Fruit fly (Drosophila melanogaster) whole organism, embryonic: Measurements from ENCODE around the gene Ns4.
A peak's percentile ranks its signal among the peaks of the same experiment; 100 is the strongest.

Experiments
- Antp ChIP-seq: fragments of 200-800 bp; sonication (Bioruptor generic); optimal IDR thresholded peaks from 3 replicates; lab custom pipeline; 2016; ENCODE audit warnings: missing biosample characterization, missing genetic modification characterization
- CG10366 ChIP-seq: fragments of 200-800 bp; sonication (Bioruptor generic); IDR thresholded peaks from 2 replicates; pipeline ENCODE4 v1.3.6; 2022; ENCODE audit warnings: missing biosample characterization, missing genetic modification characterization
- CG10431 ChIP-seq: fragments of 200-800 bp; sonication (Bioruptor generic); optimal IDR thresholded peaks from 3 replicates; lab custom pipeline; 2018; ENCODE audit warnings: missing biosample characterization, mild to moderate bottlenecking, missing genetic modification characterization
- CG10654 ChIP-seq: fragments of 200-800 bp; sonication (Bioruptor generic); optimal IDR thresholded peaks from 2 replicates; lab custom pipeline; 2016; ENCODE audit warnings: missing biosample characterization, missing genetic modification characterization
- CG11085 ChIP-seq: fragments of 200-800 bp; sonication (Bioruptor generic); IDR thresholded peaks from 2 replicates; pipeline ENCODE4 v1.3.6; 2022; ENCODE audit warnings: missing biosample characterization, missing genetic modification characterization
- CG11504 ChIP-seq: fragments of 200-800 bp; sonication (Bioruptor generic); optimal IDR thresholded peaks from 3 replicates; lab custom pipeline; 2019; ENCODE audit warnings: missing biosample characterization, mild to moderate bottlenecking, missing genetic modification characterization, moderate library complexity
- CG12299 ChIP-seq: fragments of 200-800 bp; sonication (Bioruptor generic); optimal IDR thresholded peaks from 2 replicates; lab custom pipeline; 2018; ENCODE audit warnings: missing biosample characterization, mild to moderate bottlenecking, missing genetic modification characterization
- CG13287 ChIP-seq: fragments of 200-800 bp; sonication (Bioruptor generic); IDR thresholded peaks from 2 replicates; pipeline ENCODE4 v1.3.6; 2022; ENCODE audit warnings: missing biosample characterization, missing genetic modification characterization; ENCODE audit not compliant: partially characterized antibody
- CG13894 ChIP-seq: fragments of 200-800 bp; sonication (Bioruptor generic); optimal IDR thresholded peaks from 3 replicates; lab custom pipeline; 2018; ENCODE audit warnings: missing biosample characterization, mild to moderate bottlenecking, missing genetic modification characterization, moderate library complexity
- CG14050 ChIP-seq: fragments of 200-800 bp; sonication (Bioruptor generic); IDR thresholded peaks from 3 replicates; pipeline ENCODE4 v1.3.6; 2022; ENCODE audit warnings: missing biosample characterization, missing genetic modification characterization
- CG15073 ChIP-seq: fragments of 200-800 bp; sonication (Bioruptor generic); optimal IDR thresholded peaks from 2 replicates; lab custom pipeline; 2016; ENCODE audit warnings: missing biosample characterization, missing genetic modification characterization
- CG18011 ChIP-seq: fragments of 200-800 bp; sonication (Bioruptor generic); optimal IDR thresholded peaks from 2 replicates; lab custom pipeline; 2017; ENCODE audit warnings: missing biosample characterization, missing genetic modification characterization, mild to moderate bottlenecking, moderate library complexity, missing genotype
- CG2875 ChIP-seq: fragments of 200-800 bp; sonication (Bioruptor generic); optimal IDR thresholded peaks from 2 replicates; lab custom pipeline; 2017; ENCODE audit warnings: missing biosample characterization, mild to moderate bottlenecking, missing genetic modification characterization, missing genetic modification reagents
- CG30403 ChIP-seq: fragments of 200-800 bp; sonication (Bioruptor generic); optimal IDR thresholded peaks from 3 replicates; lab custom pipeline; 2016; ENCODE audit warnings: missing biosample characterization, missing genetic modification characterization
- CG32767 ChIP-seq: fragments of 200-800 bp; sonication (Bioruptor generic); IDR thresholded peaks from 2 replicates; pipeline ENCODE4 v1.3.6; 2022; ENCODE audit warnings: missing biosample characterization, missing genetic modification characterization
- CG32772 ChIP-seq: fragments of 200-800 bp; sonication (Bioruptor generic); IDR thresholded peaks from 2 replicates; pipeline ENCODE4 v1.3.6; 2022; ENCODE audit warnings: missing biosample characterization, missing genetic modification characterization
- CG4820 ChIP-seq: fragments of 200-800 bp; sonication (Bioruptor generic); optimal IDR thresholded peaks from 3 replicates; lab custom pipeline; 2016; ENCODE audit warnings: missing biosample characterization, missing genetic modification characterization
- CG6175 ChIP-seq: fragments of 200-800 bp; sonication (Bioruptor generic); IDR thresholded peaks from 3 replicates; pipeline ENCODE4 v1.3.6; 2022; ENCODE audit warnings: missing biosample characterization, missing genetic modification characterization
- CG6654 ChIP-seq: fragments of 200-800 bp; sonication (Bioruptor generic); optimal IDR thresholded peaks from 2 replicates; lab custom pipeline; 2017; ENCODE audit warnings: missing biosample characterization, mild to moderate bottlenecking, missing genetic modification characterization
- CG7556 ChIP-seq: fragments of 200-800 bp; sonication (Bioruptor generic); optimal IDR thresholded peaks from 2 replicates; lab custom pipeline; 2017; ENCODE audit warnings: missing biosample characterization, mild to moderate bottlenecking, missing genetic modification characterization
- CG7786 ChIP-seq: fragments of 200-800 bp; sonication (Bioruptor generic); optimal IDR thresholded peaks from 2 replicates; lab custom pipeline; 2016; ENCODE audit warnings: missing biosample characterization, missing genetic modification characterization
- CG8924 ChIP-seq: fragments of 200-800 bp; optimal IDR thresholded peaks from 3 replicates; lab custom pipeline; 2019; ENCODE audit warnings: missing biosample characterization, mild to moderate bottlenecking, missing genetic modification characterization, moderate library complexity
- CG9797 ChIP-seq: fragments of 200-800 bp; sonication (Bioruptor generic); optimal IDR thresholded peaks from 3 replicates; lab custom pipeline; 2018; ENCODE audit warnings: missing biosample characterization, mild to moderate bottlenecking, missing genetic modification characterization
- CTCF ChIP-seq: fragments of 200-800 bp; sonication (Bioruptor generic); optimal IDR thresholded peaks from 2 replicates; lab custom pipeline; 2017; ENCODE audit warnings: missing biosample characterization, mild to moderate bottlenecking, missing genetic modification characterization, moderate library complexity
- D ChIP-seq, 2 experiments: fragments of 200-800 bp in 1 of 2; fragments of >200 bp in 1 of 2; sonication (Bioruptor generic) in 1 of 2; optimal IDR thresholded peaks; 2 replicates in 1 of 2; 3 replicates in 1 of 2; lab custom pipeline; 2017; ENCODE audit warnings: mild to moderate bottlenecking in 1 of 2, missing biosample characterization in 1 of 2, missing genetic modification characterization in 1 of 2, missing genetic modification reagents in 1 of 2
- D19B ChIP-seq: fragments of 200-800 bp; sonication (Bioruptor generic); optimal IDR thresholded peaks from 2 replicates; lab custom pipeline; 2017; ENCODE audit warnings: missing biosample characterization, mild to moderate bottlenecking, missing genetic modification characterization
- GATAe ChIP-seq: fragments of 200-800 bp; sonication (Bioruptor generic); conservative IDR thresholded peaks from 2 replicates; pipeline ENCODE4 v1.3.6; 2022; ENCODE audit warnings: missing biosample characterization, missing genetic modification characterization
- H2.0 ChIP-seq: fragments of 200-800 bp; sonication (Bioruptor generic); IDR thresholded peaks from 2 replicates; pipeline ENCODE4 v1.3.6; 2022; ENCODE audit warnings: missing biosample characterization, missing genetic modification characterization
- Hand ChIP-seq: fragments of 200-800 bp; sonication (Bioruptor generic); optimal IDR thresholded peaks from 2 replicates; lab custom pipeline; 2017; ENCODE audit warnings: mild to moderate bottlenecking, missing biosample characterization, missing genetic modification reagents, missing genetic modification characterization
- Meics ChIP-seq: fragments of 200-800 bp; sonication (Bioruptor generic); optimal IDR thresholded peaks from 2 replicates; lab custom pipeline; 2017; ENCODE audit warnings: missing biosample characterization, mild to moderate bottlenecking, missing genetic modification characterization
- Myb ChIP-seq: fragments of 200-800 bp; sonication (Bioruptor generic); optimal IDR thresholded peaks from 2 replicates; lab custom pipeline; 2016; ENCODE audit warnings: missing biosample characterization, missing genetic modification characterization
- Oaz ChIP-seq: fragments of 200-800 bp; sonication (Bioruptor generic); IDR thresholded peaks from 2 replicates; pipeline ENCODE4 v1.3.6; 2022; ENCODE audit warnings: missing biosample characterization, missing genetic modification characterization
- Six4 ChIP-seq: fragments of 200-800 bp; sonication (Bioruptor generic); optimal IDR thresholded peaks from 2 replicates; lab custom pipeline; 2016; ENCODE audit warnings: missing biosample characterization, missing genetic modification characterization
- bcd ChIP-seq: fragments of 200-800 bp; sonication (Bioruptor generic); optimal IDR thresholded peaks from 2 replicates; lab custom pipeline; 2017; ENCODE audit warnings: missing biosample characterization, mild to moderate bottlenecking, missing genetic modification characterization
- br ChIP-seq: fragments of >200 bp; optimal IDR thresholded peaks from 2 replicates; lab custom pipeline; 2017
- bsh ChIP-seq, 2 experiments: fragments of 200-800 bp; sonication (Bioruptor generic); optimal IDR thresholded peaks; 2 replicates each; lab custom pipeline; 2017 to 2018; ENCODE audit warnings: mild to moderate bottlenecking in 2 of 2, missing biosample characterization in 2 of 2, missing genetic modification characterization in 2 of 2, moderate library complexity in 1 of 2
- croc ChIP-seq: fragments of 200-800 bp; sonication (Bioruptor generic); conservative IDR thresholded peaks from 3 replicates; pipeline ENCODE4 v1.3.6; 2022; ENCODE audit warnings: missing biosample characterization, missing genetic modification characterization
- dmrt11E ChIP-seq: fragments of 200-800 bp; sonication (Bioruptor generic); optimal IDR thresholded peaks from 3 replicates; lab custom pipeline; 2018; ENCODE audit warnings: missing biosample characterization, mild to moderate bottlenecking, missing genetic modification characterization, moderate library complexity
- ftz-f1 ChIP-seq: fragments of 200-800 bp; sonication (Bioruptor generic); optimal IDR thresholded peaks from 2 replicates; lab custom pipeline; 2016; ENCODE audit warnings: missing biosample characterization, missing genetic modification characterization
- gfzf ChIP-seq: fragments of 200-800 bp; sonication (Bioruptor generic); optimal IDR thresholded peaks from 2 replicates; lab custom pipeline; 2016; ENCODE audit warnings: missing biosample characterization, mild to moderate bottlenecking, missing genetic modification characterization, moderate library complexity
- hb ChIP-seq: fragments of 200-800 bp; sonication (Bioruptor generic); IDR thresholded peaks from 3 replicates; pipeline ENCODE4 v1.3.6; 2022; ENCODE audit warnings: missing biosample characterization, missing genetic modification characterization; ENCODE audit not compliant: partially characterized antibody
- hkb ChIP-seq, 2 experiments: fragments of 200-800 bp in 1 of 2; fragments of >200 bp in 1 of 2; sonication (Bioruptor generic) in 1 of 2; IDR thresholded peaks in 1 of 2; optimal IDR thresholded peaks in 1 of 2; 2 replicates each; pipeline versions ENCODE4 v1.3.6 to Lab custom; 2017 to 2022; ENCODE audit warnings: missing biosample characterization in 1 of 2, missing genetic modification characterization in 1 of 2
- insv ChIP-seq, 2 experiments: fragments of 200-800 bp; sonication (Bioruptor generic); optimal IDR thresholded peaks; 3 replicates each; lab custom pipeline; 2016 to 2018; ENCODE audit warnings: missing biosample characterization in 2 of 2, missing genetic modification characterization in 2 of 2
- knrl ChIP-seq: fragments of 200-800 bp; sonication (Bioruptor generic); IDR thresholded peaks from 3 replicates; pipeline ENCODE4 v1.3.6; 2022; ENCODE audit warnings: missing biosample characterization, missing genetic modification characterization; ENCODE audit not compliant: partially characterized antibody
- pb ChIP-seq: fragments of 200-800 bp; sonication (Bioruptor generic); optimal IDR thresholded peaks from 3 replicates; lab custom pipeline; 2016; ENCODE audit warnings: missing biosample characterization, missing genetic modification characterization
- slou ChIP-seq: fragments of 200-800 bp; sonication (Bioruptor generic); optimal IDR thresholded peaks from 3 replicates; lab custom pipeline; 2016; ENCODE audit warnings: missing biosample characterization, missing genetic modification characterization
- stwl ChIP-seq: fragments of 200-800 bp; sonication (Bioruptor generic); optimal IDR thresholded peaks from 3 replicates; lab custom pipeline; 2018; ENCODE audit warnings: missing biosample characterization, mild to moderate bottlenecking, missing genetic modification characterization, moderate library complexity
- wdn ChIP-seq: fragments of 200-800 bp; sonication (Bioruptor generic); IDR thresholded peaks from 2 replicates; pipeline ENCODE4 v1.3.6; 2022; ENCODE audit warnings: missing biosample characterization, missing genetic modification characterization
- zfh1 ChIP-seq: fragments of 200-800 bp; sonication (Bioruptor generic); IDR thresholded peaks from 3 replicates; pipeline ENCODE4 v1.3.6; 2022; ENCODE audit warnings: missing biosample characterization, missing genetic modification characterization

The Ns4 gene

dm6 chr2L:20758847-20759465 lies 6.7 kb downstream of the Ns4 start (continued):
- TF ChIP-seq CG12299 (tag; lab: Kevin White, UChicago) = peak; percentile 50
- no peak for TF ChIP-seq hb
- TF ChIP-seq wdn (GFP tag; lab: Robert Waterston, UW) = peak; percentile 51
- TF ChIP-seq CG7556 (GFP tag; lab: Kevin White, UChicago) = peak; percentile 45
- TF ChIP-seq bsh (GFP tag; optimal IDR thresholded peaks at IDR 0.05; lab: Kevin White, UChicago) = peak; percentile 52 to 65
- no peak for TF ChIP-seq gfzf
- TF ChIP-seq D (optimal IDR thresholded peaks at IDR 0.05; lab: Kevin White, UChicago) = no peak
- peak; percentile 36 for TF ChIP-seq D (GFP tag; optimal IDR thresholded peaks at IDR 0.05; lab: Kevin White, UChicago)
- TF ChIP-seq insv (GFP tag; optimal IDR thresholded peaks at IDR 0.05; lab: Kevin White, UChicago) = no peak
- TF ChIP-seq Oaz = peak; percentile 70
- peak; percentile 46 for TF ChIP-seq Six4 (GFP tag; lab: Kevin White, UChicago)
- TF ChIP-seq Hand (GFP tag; lab: Kevin White, UChicago) = peak; percentile 37
- no peak for TF ChIP-seq CG15073
- TF ChIP-seq dmrt11E = peak; percentile 23
- peak; percentile 31 for TF ChIP-seq CG4820 (GFP tag; lab: Kevin White, UChicago)
- TF ChIP-seq CG13894 = peak; percentile 71
- TF ChIP-seq CG10431 (GFP tag; lab: Kevin White, UChicago) = no peak
- peak; percentile 66 for TF ChIP-seq CG30403 (GFP tag; lab: Kevin White, UChicago)
- TF ChIP-seq CG11085 = peak; percentile 62; the same call in 1 of the 2 replicates
- peak; percentile 21 for TF ChIP-seq ftz-f1
- TF ChIP-seq CG10366 (GFP tag; lab: Robert Waterston, UW) = peak; percentile 59; the same call in 1 of the 2 replicates
- peak; percentile 64 for TF ChIP-seq CG32772
- TF ChIP-seq CG13287 (GFP tag; lab: Robert Waterston, UW) = no peak
- TF ChIP-seq CTCF (GFP tag; lab: Kevin White, UChicago) = no peak
- no peak for TF ChIP-seq CG32767 (GFP tag; lab: Robert Waterston, UW)
- peak; percentile 48 for TF ChIP-seq CG8924 (tag; lab: Kevin White, UChicago)
- TF ChIP-seq Meics (GFP tag; lab: Kevin White, UChicago) = peak; percentile 88
- no peak for TF ChIP-seq pb
- TF ChIP-seq CG14050 (GFP tag; lab: Robert Waterston, UW) = no peak; the same call in 2 of the 3 replicates
- TF ChIP-seq slou (GFP tag; lab: Kevin White, UChicago) = peak; percentile 54
- TF ChIP-seq stwl = no peak
- TF ChIP-seq H2.0 (GFP tag; lab: Robert Waterston, UW) = peak; percentile 29; the same call in 1 of the 2 replicates
- TF ChIP-seq CG7786 (GFP tag; lab: Kevin White, UChicago) = no peak
- no peak for TF ChIP-seq knrl (GFP tag; lab: Robert Waterston, UW)
- TF ChIP-seq D19B (GFP tag; lab: Kevin White, UChicago) = peak; percentile 76
- no peak for TF ChIP-seq br (lab: Kevin White, UChicago)
- TF ChIP-seq hkb (optimal IDR thresholded peaks at IDR 0.05; lab: Kevin White, UChicago) = no peak
- peak; percentile 69 for TF ChIP-seq hkb (GFP tag; IDR thresholded peaks at IDR 0.05; lab: Robert Waterston, UW)
- TF ChIP-seq Myb (GFP tag; lab: Kevin White, UChicago) = peak; percentile 19
- peak; percentile 78 for TF ChIP-seq CG11504 (tag; lab: Kevin White, UChicago)
- TF ChIP-seq GATAe = peak; percentile 26; the same call in 1 of the 2 replicates
- TF ChIP-seq bcd (GFP tag; lab: Kevin White, UChicago) = peak; percentile 78
- TF ChIP-seq CG6654 (GFP tag; lab: Kevin White, UChicago) = peak; percentile 45
- peak; percentile 70; the same call in 2 of the 3 replicates for TF ChIP-seq CG6175
- peak; percentile 62; the same call in 2 of the 3 replicates for TF ChIP-seq zfh1 (GFP tag; lab: Robert Waterston, UW)
- peak; percentile 19 for TF ChIP-seq CG10654
- peak; percentile 9 for TF ChIP-seq CG18011 (GFP tag; lab: Kevin White, UChicago)
- TF ChIP-seq croc = peak; percentile 24; the same call in 1 of the 3 replicates
- TF ChIP-seq CG2875 (GFP tag; lab: Kevin White, UChicago) = no peak
- no peak for TF ChIP-seq CG9797
- TF ChIP-seq Antp (GFP tag; lab: Kevin White, UChicago) = peak; percentile 29
